Fruit fly (Drosophila melanogaster) whole organism, embryonic: Measurements from ENCODE around the gene CG43295.
A peak's percentile ranks its signal among the peaks of the same experiment; 100 is the strongest.

Experiments used
- Antp ChIP-seq: fragments of 200-800 bp; sonication (Bioruptor generic); optimal IDR thresholded peaks from 3 replicates; lab custom pipeline; 2016; ENCODE audit warnings: missing biosample characterization, missing genetic modification characterization
- C15 ChIP-seq: fragments of 200-800 bp; sonication (Bioruptor generic); IDR thresholded peaks from 3 replicates; pipeline ENCODE4 v1.3.6; 2022; ENCODE audit warnings: missing biosample characterization, missing genetic modification characterization
- CG10274 ChIP-seq: fragments of 200-800 bp; sonication (Bioruptor generic); optimal IDR thresholded peaks from 3 replicates; lab custom pipeline; 2017; ENCODE audit warnings: missing biosample characterization, mild to moderate bottlenecking, missing genetic modification characterization
- CG10543 ChIP-seq: fragments of 200-800 bp; sonication (Bioruptor generic); optimal IDR thresholded peaks from 3 replicates; lab custom pipeline; 2017; ENCODE audit warnings: missing biosample characterization, mild to moderate bottlenecking, missing genetic modification characterization, moderate library complexity
- CG11696 ChIP-seq: fragments of 200-800 bp; sonication (Bioruptor generic); IDR thresholded peaks from 2 replicates; pipeline ENCODE4 v1.3.6; 2022; ENCODE audit warnings: missing biosample characterization, missing genetic modification characterization
- CG12219 ChIP-seq: fragments of 200-800 bp; sonication (Bioruptor generic); optimal IDR thresholded peaks from 3 replicates; lab custom pipeline; 2018; ENCODE audit warnings: missing biosample characterization, mild to moderate bottlenecking, missing genetic modification characterization
- CG1233 ChIP-seq: fragments of 200-800 bp; sonication (Bioruptor generic); optimal IDR thresholded peaks from 4 replicates; lab custom pipeline; 2018; ENCODE audit warnings: missing biosample characterization, mild to moderate bottlenecking, missing genetic modification characterization
- CG15011 ChIP-seq: fragments of 200-800 bp; sonication (Bioruptor generic); optimal IDR thresholded peaks from 3 replicates; lab custom pipeline; 2018; ENCODE audit warnings: missing biosample characterization, mild to moderate bottlenecking, missing genetic modification characterization
- CG15696 ChIP-seq: fragments of 200-800 bp; sonication (Bioruptor generic); optimal IDR thresholded peaks from 2 replicates; lab custom pipeline; 2019; ENCODE audit warnings: missing biosample characterization, mild to moderate bottlenecking, missing genetic modification characterization, moderate library complexity
- CG18599 ChIP-seq: fragments of 200-800 bp; sonication (Bioruptor generic); optimal IDR thresholded peaks from 3 replicates; lab custom pipeline; 2017; ENCODE audit warnings: missing biosample characterization, missing genetic modification characterization, mild to moderate bottlenecking, moderate library complexity, missing genetic modification reagents
- CG2875 ChIP-seq: fragments of 200-800 bp; sonication (Bioruptor generic); optimal IDR thresholded peaks from 2 replicates; lab custom pipeline; 2017; ENCODE audit warnings: missing biosample characterization, mild to moderate bottlenecking, missing genetic modification characterization, missing genetic modification reagents
- CG32772 ChIP-seq: fragments of 200-800 bp; sonication (Bioruptor generic); IDR thresholded peaks from 2 replicates; pipeline ENCODE4 v1.3.6; 2022; ENCODE audit warnings: missing biosample characterization, missing genetic modification characterization
- CG3726 ChIP-seq: fragments of 200-800 bp; sonication (Bioruptor generic); IDR thresholded peaks from 3 replicates; pipeline ENCODE4, ENCODE4 v1.3.6; 2022; ENCODE audit warnings: missing biosample characterization, missing genetic modification characterization
- CG3847 ChIP-seq: fragments of 200-800 bp; sonication (Bioruptor generic); IDR thresholded peaks from 2 replicates; pipeline ENCODE4 v1.3.6; 2022; ENCODE audit warnings: missing biosample characterization, missing genetic modification characterization
- CG4424 ChIP-seq: fragments of 200-800 bp; sonication (Bioruptor generic); optimal IDR thresholded peaks from 3 replicates; lab custom pipeline; 2016; ENCODE audit warnings: missing biosample characterization, missing genetic modification characterization
- CG6254 ChIP-seq: fragments of 200-800 bp; sonication (Bioruptor generic); optimal IDR thresholded peaks from 3 replicates; lab custom pipeline; 2017; ENCODE audit warnings: mild to moderate bottlenecking, missing biosample characterization, missing genetic modification reagents, missing genetic modification characterization
- CG6689 ChIP-seq: fragments of 200-800 bp; sonication (Bioruptor generic); IDR thresholded peaks from 2 replicates; pipeline ENCODE4 v1.3.6; 2022; ENCODE audit warnings: missing biosample characterization, missing genetic modification characterization
- CG8359 ChIP-seq: fragments of 200-800 bp; sonication (Bioruptor generic); optimal IDR thresholded peaks from 2 replicates; lab custom pipeline; 2017; ENCODE audit warnings: missing biosample characterization, mild to moderate bottlenecking, missing genetic modification characterization, borderline replicate concordance
- CG8388 ChIP-seq: fragments of 200-800 bp; sonication (Bioruptor generic); optimal IDR thresholded peaks from 2 replicates; lab custom pipeline; 2019; ENCODE audit warnings: missing biosample characterization, mild to moderate bottlenecking, missing genetic modification characterization, moderate library complexity
- Dll ChIP-seq: fragments of 200-800 bp; sonication (Bioruptor generic); IDR thresholded peaks from 4 replicates; pipeline ENCODE4 v1.3.6; 2022; ENCODE audit warnings: missing biosample characterization, missing genetic modification characterization; ENCODE audit not compliant: partially characterized antibody
- Hmr ChIP-seq: fragments of 200-800 bp; sonication (Bioruptor generic); optimal IDR thresholded peaks from 3 replicates; lab custom pipeline; 2017; ENCODE audit warnings: mild to moderate bottlenecking, missing biosample characterization, missing genetic modification reagents, missing genetic modification characterization
- Hr78 ChIP-seq, 2 experiments: fragments of 200-800 bp in 1 of 2; fragments of >200 bp in 1 of 2; sonication (Bioruptor generic) in 1 of 2; optimal IDR thresholded peaks; 2 replicates each; lab custom pipeline; 2017 to 2019; ENCODE audit warnings: missing biosample characterization in 2 of 2, missing genetic modification characterization in 2 of 2, mild to moderate bottlenecking in 1 of 2, moderate library complexity in 1 of 2
- MBD-R2 ChIP-seq: fragments of 200-800 bp; sonication (Bioruptor generic); IDR thresholded peaks from 2 replicates; pipeline ENCODE4 v1.3.6; 2022; ENCODE audit warnings: missing biosample characterization, missing genetic modification characterization
- MTF-1 ChIP-seq: fragments of 200-800 bp; sonication (Bioruptor generic); optimal IDR thresholded peaks from 2 replicates; lab custom pipeline; 2018; ENCODE audit warnings: missing biosample characterization, mild to moderate bottlenecking, missing genetic modification characterization, borderline replicate concordance
- Max ChIP-seq: fragments of 200-800 bp; sonication (Bioruptor generic); optimal IDR thresholded peaks from 2 replicates; lab custom pipeline; 2016; ENCODE audit warnings: missing biosample characterization, mild to moderate bottlenecking, missing genetic modification characterization
- Meics ChIP-seq: fragments of 200-800 bp; sonication (Bioruptor generic); optimal IDR thresholded peaks from 2 replicates; lab custom pipeline; 2017; ENCODE audit warnings: missing biosample characterization, mild to moderate bottlenecking, missing genetic modification characterization
- PHDP ChIP-seq: fragments of 200-800 bp; sonication (Bioruptor generic); optimal IDR thresholded peaks from 3 replicates; lab custom pipeline; 2018; ENCODE audit warnings: missing biosample characterization, mild to moderate bottlenecking, missing genetic modification characterization, moderate library complexity
- Xbp1 ChIP-seq: fragments of 200-800 bp; sonication (Bioruptor generic); optimal IDR thresholded peaks from 3 replicates; lab custom pipeline; 2016; ENCODE audit warnings: missing biosample characterization, mild to moderate bottlenecking, missing genetic modification characterization
- ap ChIP-seq: fragments of 200-800 bp; sonication (Bioruptor generic); IDR thresholded peaks from 2 replicates; pipeline ENCODE4 v1.3.6; 2022; ENCODE audit warnings: missing biosample characterization, missing genetic modification characterization
- bab2 ChIP-seq: fragments of 200-800 bp; sonication (Bioruptor generic); optimal IDR thresholded peaks from 2 replicates; lab custom pipeline; 2016; ENCODE audit warnings: missing biosample characterization, missing genetic modification characterization
- dpn ChIP-seq, 2 experiments: fragments of 200-800 bp; sonication (Bioruptor generic); optimal IDR thresholded peaks; 3 replicates each; lab custom pipeline; 2016; ENCODE audit warnings: missing biosample characterization in 2 of 2, missing genetic modification characterization in 2 of 2
- dysf ChIP-seq: fragments of 200-800 bp; sonication (Bioruptor generic); IDR thresholded peaks from 3 replicates; pipeline ENCODE4 v1.3.6; 2022; ENCODE audit warnings: missing biosample characterization, missing genetic modification characterization
- eve ChIP-seq, 2 experiments: fragments of >200 bp; optimal IDR thresholded peaks; 2 replicates each; lab custom pipeline; 2017; ENCODE audit warnings: missing biosample characterization in 2 of 2, missing genetic modification characterization in 2 of 2
- grau ChIP-seq: fragments of 200-800 bp; optimal IDR thresholded peaks from 3 replicates; lab custom pipeline; 2019; ENCODE audit warnings: missing biosample characterization, mild to moderate bottlenecking, missing genetic modification characterization, moderate library complexity
- lilli ChIP-seq: fragments of 200-800 bp; sonication (Bioruptor generic); optimal IDR thresholded peaks from 3 replicates; lab custom pipeline; 2016; ENCODE audit warnings: missing biosample characterization, missing genetic modification characterization
- lmd ChIP-seq: fragments of 200-800 bp; sonication (Bioruptor generic); IDR thresholded peaks from 2 replicates; pipeline ENCODE4 v1.3.6; 2022; ENCODE audit warnings: missing biosample characterization, missing genetic modification characterization
- maf-S ChIP-seq: fragments of 200-800 bp; sonication (Bioruptor generic); optimal IDR thresholded peaks from 2 replicates; lab custom pipeline; 2016; ENCODE audit warnings: missing biosample characterization, missing genetic modification characterization
- mam ChIP-seq: fragments of 200-800 bp; sonication (Bioruptor generic); optimal IDR thresholded peaks from 3 replicates; lab custom pipeline; 2016; ENCODE audit warnings: missing biosample characterization, missing genetic modification characterization
- pzg ChIP-seq: fragments of 200-800 bp; sonication (Bioruptor generic); optimal IDR thresholded peaks from 3 replicates; lab custom pipeline; 2018; ENCODE audit warnings: missing biosample characterization, mild to moderate bottlenecking, missing genetic modification characterization, moderate library complexity
- row ChIP-seq: fragments of 200-800 bp; sonication (Bioruptor generic); IDR thresholded peaks from 3 replicates; pipeline ENCODE4 v1.3.6; 2022; ENCODE audit warnings: missing biosample characterization, missing genetic modification characterization
- scrt ChIP-seq: fragments of 200-800 bp; sonication (Bioruptor generic); optimal IDR thresholded peaks from 2 replicates; lab custom pipeline; 2018; ENCODE audit warnings: missing biosample characterization, mild to moderate bottlenecking, missing genetic modification characterization, moderate library complexity
- slp2 ChIP-seq: fragments of 200-800 bp; sonication (Bioruptor generic); optimal IDR thresholded peaks from 2 replicates; lab custom pipeline; 2016; ENCODE audit warnings: missing biosample characterization, missing genetic modification characterization
- tio ChIP-seq: fragments of 200-800 bp; sonication (Bioruptor generic); optimal IDR thresholded peaks from 2 replicates; lab custom pipeline; 2017; ENCODE audit warnings: missing biosample characterization, missing genetic modification characterization, inconsistent platforms
- tup ChIP-seq: fragments of 200-800 bp; sonication (Bioruptor generic); optimal IDR thresholded peaks from 2 replicates; lab custom pipeline; 2016; ENCODE audit warnings: missing biosample characterization, mild to moderate bottlenecking, missing genetic modification characterization, moderate library complexity
- twi ChIP-seq: fragments of 200-800 bp; optimal IDR thresholded peaks from 2 replicates; lab custom pipeline; 2019; ENCODE audit warnings: missing biosample characterization, mild to moderate bottlenecking, missing genetic modification characterization, moderate library complexity
- zf30C ChIP-seq: fragments of 200-800 bp; sonication (Bioruptor generic); optimal IDR thresholded peaks from 3 replicates; lab custom pipeline; 2018; ENCODE audit warnings: missing biosample characterization, mild to moderate bottlenecking, missing genetic modification characterization
- zfh2 ChIP-seq: fragments of 200-800 bp; sonication (Bioruptor generic); optimal IDR thresholded peaks from 2 replicates; lab custom pipeline; 2016; ENCODE audit warnings: missing biosample characterization, missing genetic modification characterization

The CG43295 gene

DNA sequence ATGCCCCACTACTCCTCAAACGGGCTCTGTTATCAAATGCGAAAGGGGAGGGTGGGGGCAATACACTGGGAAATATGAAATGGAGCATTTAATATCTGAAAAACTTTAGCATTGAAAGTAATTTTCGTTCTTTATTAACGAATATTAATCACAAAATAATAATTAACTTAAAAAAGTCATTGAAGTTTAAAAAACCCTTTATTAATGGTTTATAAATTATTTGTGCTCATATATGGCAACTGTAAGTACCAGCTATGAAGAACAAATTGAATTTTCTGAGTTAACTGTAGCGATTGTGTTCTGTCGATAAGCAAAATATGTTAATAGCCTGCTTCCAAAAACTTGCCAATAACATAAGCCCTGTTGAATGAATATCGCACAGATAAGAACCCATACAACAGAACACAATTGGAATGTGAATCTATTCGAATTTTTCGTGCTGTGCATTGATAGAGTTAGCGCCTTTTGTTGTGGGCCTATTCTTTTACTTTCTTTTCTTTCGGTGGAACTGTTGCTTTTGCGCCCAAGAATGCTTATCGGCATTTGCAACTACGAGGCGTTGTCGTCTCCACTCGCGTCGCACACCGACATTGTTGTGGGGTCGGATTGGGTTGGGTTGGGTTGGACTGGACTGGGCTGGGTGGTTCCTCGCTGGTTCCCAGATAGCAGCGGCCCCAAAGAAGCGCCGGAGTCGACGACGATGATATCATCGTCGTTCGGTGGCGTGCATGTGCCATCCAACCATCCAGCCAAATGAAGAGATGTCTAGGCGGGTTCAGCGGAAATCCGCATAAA is 44.6 kb upstream of the CG43295 start (continued):
- TF ChIP-seq pzg: no peak
- peak; percentile 25 for TF ChIP-seq CG8359
- peak; percentile 56 for TF ChIP-seq CG10543 (GFP tag; lab: Kevin White, UChicago)
- TF ChIP-seq mam (GFP tag; lab: Kevin White, UChicago): peak; percentile 5
- TF ChIP-seq twi (tag; lab: Kevin White, UChicago): no peak
- peak; percentile 19 for TF ChIP-seq Antp (GFP tag; lab: Kevin White, UChicago)
- TF ChIP-seq CG1233 (GFP tag; lab: Kevin White, UChicago): peak; percentile 46
- TF ChIP-seq CG32772 (GFP tag; lab: Robert Waterston, UW): peak; percentile 39; the same call in 1 of the 2 replicates
- TF ChIP-seq zf30C: peak; percentile 38
- TF ChIP-seq lmd (GFP tag; lab: Robert Waterston, UW): peak; percentile 24; the same call in 1 of the 2 replicates
- TF ChIP-seq MTF-1 (GFP tag; lab: Kevin White, UChicago): no peak
- TF ChIP-seq C15: 0 out of 3 replicates have a peak, but pooled peaks have one; percentile 27
- TF ChIP-seq lilli: peak; percentile 35
- peak; percentile 25 for TF ChIP-seq Max (GFP tag; lab: Kevin White, UChicago)
- peak; percentile 20 for TF ChIP-seq zfh2 (GFP tag; lab: Kevin White, UChicago)
- peak; percentile 55 for TF ChIP-seq CG4424 (GFP tag; lab: Kevin White, UChicago)
- TF ChIP-seq tio (GFP tag; lab: Kevin White, UChicago): peak; percentile 65
- TF ChIP-seq grau (tag; lab: Kevin White, UChicago): peak; percentile 81
- no peak for TF ChIP-seq scrt (GFP tag; lab: Kevin White, UChicago)
- peak; percentile 50 for TF ChIP-seq CG8388
- 0 out of 2 replicates have a peak, but pooled peaks have one; percentile 14 for TF ChIP-seq CG11696 (GFP tag; lab: Robert Waterston, UW)
- peak; percentile 51 for TF ChIP-seq Meics (GFP tag; lab: Kevin White, UChicago)
- TF ChIP-seq Hmr: peak; percentile 53
- no peak for TF ChIP-seq maf-S (GFP tag; lab: Kevin White, UChicago)
- TF ChIP-seq slp2 (GFP tag; lab: Kevin White, UChicago): no peak
- no peak for TF ChIP-seq tup (GFP tag; lab: Kevin White, UChicago)
- TF ChIP-seq MBD-R2 (GFP tag; lab: Robert Waterston, UW): peak; percentile 9; the same call in 1 of the 2 replicates
- TF ChIP-seq bab2 (GFP tag; lab: Kevin White, UChicago): peak; percentile 27
- TF ChIP-seq ap (GFP tag; lab: Robert Waterston, UW): no peak
- peak; percentile 58 for TF ChIP-seq PHDP (tag; lab: Kevin White, UChicago)
- TF ChIP-seq dpn (GFP tag; optimal IDR thresholded peaks at IDR 0.05; lab: Kevin White, UChicago): peak; percentile 22 to 33
- peak in 1 of 2 experiments; percentile 87 for TF ChIP-seq eve (GFP tag; optimal IDR thresholded peaks at IDR 0.05; lab: Kevin White, UChicago)
- TF ChIP-seq CG10274 (GFP tag; lab: Kevin White, UChicago): peak; percentile 46
- peak; percentile 61; the same call in 2 of the 3 replicates for TF ChIP-seq row (GFP tag; lab: Robert Waterston, UW)
- TF ChIP-seq Dll: no peak
- TF ChIP-seq CG18599: peak; percentile 42
- TF ChIP-seq CG6254: peak; percentile 51
- TF ChIP-seq CG2875 (GFP tag; lab: Kevin White, UChicago): peak; percentile 13
- TF ChIP-seq CG3847 (GFP tag; lab: Robert Waterston, UW): 0 out of 2 replicates have a peak, but pooled peaks have one; percentile 10
- TF ChIP-seq Hr78 (GFP tag; optimal IDR thresholded peaks at IDR 0.05; lab: Kevin White, UChicago): peak in 1 of 2 experiments; percentile 27
- TF ChIP-seq Xbp1 (GFP tag; lab: Kevin White, UChicago): peak; percentile 29
- 0 out of 3 replicates have a peak, but pooled peaks have one; percentile 28 for TF ChIP-seq CG3726 (GFP tag; lab: Robert Waterston, UW)
- peak; percentile 53; the same call in 1 of the 2 replicates for TF ChIP-seq CG6689 (GFP tag; lab: Robert Waterston, UW)
- TF ChIP-seq CG12219: no peak
- TF ChIP-seq dysf: peak; percentile 46; the same call in 1 of the 3 replicates
- peak; percentile 34 for TF ChIP-seq CG15011 (GFP tag; lab: Kevin White, UChicago)
- TF ChIP-seq CG15696: no peak
